Worm (Caenorhabditis elegans) whole organism, late embryonic: ENCODE results near the gene T07H3.7.

Experiments used
- C08G9.2 ChIP-seq: sonication (generic microtip); optimal IDR thresholded peaks from 2 replicates; lab custom pipeline; 2016; ENCODE audit warnings: mild to moderate bottlenecking, missing genetic modification characterization, moderate library complexity, missing compliant biosample characterization
- F13H6.1 ChIP-seq: sonication (generic microtip); optimal IDR thresholded peaks from 2 replicates; lab custom pipeline; 2016; ENCODE audit warnings: missing genetic modification characterization, missing compliant biosample characterization
- ama-1 ChIP-seq: fragments of 150-350 bp; optimal IDR thresholded peaks from 2 replicates; lab custom pipeline; 2014
- ceh-22 ChIP-seq: sonication (generic microtip); optimal IDR thresholded peaks from 2 replicates; lab custom pipeline; 2017; ENCODE audit warnings: missing biosample characterization, missing genetic modification characterization
- ceh-24 ChIP-seq: sonication (generic microtip); optimal IDR thresholded peaks from 2 replicates; lab custom pipeline; 2016; ENCODE audit warnings: mild to moderate bottlenecking, missing genetic modification characterization, missing compliant biosample characterization
- ceh-30 ChIP-seq: fragments of 150-350 bp; optimal IDR thresholded peaks from 2 replicates; lab custom pipeline; 2014; ENCODE audit warnings: missing biosample characterization, missing genetic modification characterization
- dve-1 ChIP-seq: sonication (generic microtip); optimal IDR thresholded peaks from 2 replicates; lab custom pipeline; 2017; ENCODE audit warnings: antibody characterized with exemption, mild to moderate bottlenecking, missing genetic modification characterization, missing compliant biosample characterization
- fkh-10 ChIP-seq: fragments of 150-350 bp; optimal IDR thresholded peaks from 2 replicates; lab custom pipeline; 2014; ENCODE audit warnings: missing biosample characterization, missing genetic modification reagents, missing genetic modification characterization
- hlh-30 ChIP-seq: sonication (generic microtip); optimal IDR thresholded peaks from 2 replicates; lab custom pipeline; 2017; ENCODE audit warnings: antibody characterized with exemption, missing genetic modification characterization, missing compliant biosample characterization; ENCODE audit not compliant: insufficient read depth
- hlh-6 ChIP-seq: sonication (generic microtip); optimal IDR thresholded peaks from 2 replicates; lab custom pipeline; 2016; ENCODE audit warnings: missing genotype, missing genetic modification characterization, missing compliant biosample characterization
- nhr-11 ChIP-seq: fragments of 150-350 bp; optimal IDR thresholded peaks from 2 replicates; lab custom pipeline; 2014; ENCODE audit warnings: missing biosample characterization, missing genetic modification characterization
- pha-4 ChIP-seq: fragments of 150-350 bp; optimal IDR thresholded peaks from 2 replicates; lab custom pipeline; 2018; ENCODE audit warnings: missing biosample characterization, missing genetic modification reagents, missing genetic modification characterization
- tbx-2 ChIP-seq: sonication (generic microtip); optimal IDR thresholded peaks from 2 replicates; lab custom pipeline; 2016; ENCODE audit warnings: missing genetic modification characterization, missing compliant biosample characterization

- no peak for TF ChIP-seq dve-1
- TF ChIP-seq tbx-2 (tag; lab: Kevin White, UChicago) = no peak
- no peak for TF ChIP-seq hlh-30
- TF ChIP-seq ama-1 = no peak
- no peak for TF ChIP-seq fkh-10
- no peak for TF ChIP-seq pha-4 (tag; lab: Kevin White, UChicago)
- no peak for TF ChIP-seq nhr-11 (tag; lab: Kevin White, UChicago)
- TF ChIP-seq ceh-22 (tag; lab: Kevin White, UChicago) = no peak
- no peak for TF ChIP-seq C08G9.2
- TF ChIP-seq hlh-6 (tag; lab: Kevin White, UChicago) = no peak
- TF ChIP-seq F13H6.1 (tag; lab: Kevin White, UChicago) = no peak
- TF ChIP-seq ceh-30 (tag; lab: Kevin White, UChicago) = no peak
- no peak for TF ChIP-seq ceh-24
These were observed 51.2 kb downstream of the T07H3.7 start, which contains the start of gene fbxb-44 for ce11 chrII:1538589-1538988.
